Worm (Caenorhabditis elegans): ENCODE measurements around the gene F46G10.4.

DNA sequence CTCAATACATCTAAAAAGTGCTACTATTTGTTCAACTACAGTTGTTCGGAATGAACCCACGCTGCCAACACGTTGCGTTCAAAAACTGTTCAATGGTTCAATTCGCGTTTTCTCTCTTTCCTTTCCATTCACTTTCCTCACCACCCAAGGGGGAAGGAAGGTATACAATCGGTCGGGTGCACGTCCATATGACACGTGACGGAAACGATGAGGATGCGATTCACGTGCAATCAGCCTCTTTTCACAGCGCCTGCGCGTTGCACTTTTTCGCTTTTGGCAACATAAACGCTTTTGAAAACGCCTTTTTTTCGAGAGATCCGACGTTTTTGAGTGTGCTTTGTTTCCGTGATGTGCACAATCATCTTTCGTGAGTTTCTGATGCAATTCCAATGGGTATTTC lies 24.7 kb downstream of the F46G10.4 start:
- TF ChIP-seq M03D4.4 (tag; optimal IDR thresholded peaks at IDR 0.05) (no peak), lin-32 (GFP tag; optimal IDR thresholded peaks at IDR 0.05) (no peak), unc-62 (GFP tag; optimal IDR thresholded peaks at IDR 0.05) (no peak), elt-3 (tag; optimal IDR thresholded peaks at IDR 0.05) (no peak), lin-13 (tag; optimal IDR thresholded peaks at IDR 0.05) (no peak), mab-5 (tag; optimal IDR thresholded peaks at IDR 0.05) (no peak), pha-4 (tag; optimal IDR thresholded peaks at IDR 0.05) (no peak)
